Worm (Caenorhabditis elegans) whole organism, young adult: ENCODE data around the gene H04M03.3.

ENCODE experiments used
- C17E4.6 ChIP-seq: fragments of 200-800 bp; sonication (Bioruptor generic); IDR thresholded peaks from 2 replicates; pipeline ENCODE4 v1.3.6; 2022; ENCODE audit warnings: missing genetic modification reagents, missing genetic modification characterization, missing compliant biosample characterization
- D2030.7 ChIP-seq: fragments of 200-800 bp; sonication (Bioruptor generic); IDR thresholded peaks from 2 replicates; pipeline ENCODE4 v1.3.6; 2022; ENCODE audit warnings: missing genetic modification reagents, missing genetic modification characterization, missing compliant biosample characterization
- F52B5.7 ChIP-seq: sonication (generic microtip); optimal IDR thresholded peaks from 2 replicates; lab custom pipeline; 2016; ENCODE audit warnings: mild to moderate bottlenecking, missing genetic modification characterization, missing compliant biosample characterization
- F55B11.4 ChIP-seq: sonication (generic microtip); optimal IDR thresholded peaks from 2 replicates; lab custom pipeline; 2016; ENCODE audit warnings: missing compliant biosample characterization, missing genetic modification characterization, borderline replicate concordance; ENCODE audit not compliant: insufficient read depth
- F57A8.1 ChIP-seq: fragments of 200-800 bp; sonication (Bioruptor generic); optimal IDR thresholded peaks from 2 replicates; lab custom pipeline; 2018; ENCODE audit warnings: mild to moderate bottlenecking, missing genetic modification characterization, moderate library complexity, missing compliant biosample characterization
- K11D2.4 ChIP-seq: fragments of 200-800 bp; sonication (Bioruptor generic); IDR thresholded peaks from 2 replicates; pipeline ENCODE4 v1.3.6; 2022; ENCODE audit warnings: missing genetic modification reagents, missing genetic modification characterization, missing compliant biosample characterization
- K12H6.12 ChIP-seq: fragments of 200-800 bp; sonication (Bioruptor generic); optimal IDR thresholded peaks from 2 replicates; lab custom pipeline; 2018; ENCODE audit warnings: mild to moderate bottlenecking, missing genetic modification characterization, missing compliant biosample characterization
- Y53G8AR.9 ChIP-seq: fragments of 200-800 bp; sonication (Bioruptor generic); conservative IDR thresholded peaks from 2 replicates; pipeline ENCODE4 v1.3.6; 2022; ENCODE audit warnings: missing genetic modification reagents, missing genetic modification characterization, missing compliant biosample characterization
- ama-1 ChIP-seq, 3 experiments: fragments of 150-350 bp in 1 of 3; sonication (generic microtip) in 2 of 3; optimal IDR thresholded peaks; 2 replicates each; lab custom pipeline; 2014 to 2018; ENCODE audit warnings: missing biosample characterization in 2 of 3, missing genetic modification characterization in 2 of 3, missing genetic modification reagents in 2 of 3
- attf-5 ChIP-seq: fragments of 200-800 bp; sonication (Bioruptor generic); optimal IDR thresholded peaks from 2 replicates; lab custom pipeline; 2018; ENCODE audit warnings: mild to moderate bottlenecking, missing genetic modification characterization, missing compliant biosample characterization
- attf-6 ChIP-seq: fragments of 200-800 bp; sonication (Bioruptor generic); IDR thresholded peaks from 2 replicates; pipeline ENCODE4 v1.3.6; 2022; ENCODE audit warnings: missing genetic modification reagents, missing genetic modification characterization, missing compliant biosample characterization
- ceh-58 ChIP-seq: fragments of 200-800 bp; sonication (Bioruptor generic); IDR thresholded peaks from 2 replicates; pipeline ENCODE4 v1.3.6; 2022; ENCODE audit warnings: missing genetic modification characterization, missing compliant biosample characterization
- chd-7 ChIP-seq: sonication (generic microtip); optimal IDR thresholded peaks from 2 replicates; lab custom pipeline; 2016; ENCODE audit warnings: mild to moderate bottlenecking, missing genetic modification characterization, moderate library complexity, missing compliant biosample characterization
- dpl-1 ChIP-seq: fragments of 150-350 bp; optimal IDR thresholded peaks from 2 replicates; lab custom pipeline; 2014; ENCODE audit warnings: missing biosample characterization, missing genetic modification reagents, missing genetic modification characterization
- efl-1 ChIP-seq: fragments of 150-350 bp; optimal IDR thresholded peaks from 2 replicates; lab custom pipeline; 2014; ENCODE audit warnings: missing biosample characterization, missing genetic modification reagents, missing genetic modification characterization
- egl-18 ChIP-seq: fragments of 200-800 bp; sonication (Bioruptor generic); IDR thresholded peaks from 2 replicates; pipeline ENCODE4 v1.3.6; 2022; ENCODE audit warnings: missing genetic modification reagents, missing genetic modification characterization, missing compliant biosample characterization
- egrh-3 ChIP-seq: fragments of 200-800 bp; sonication (Bioruptor generic); IDR thresholded peaks from 2 replicates; pipeline ENCODE4 v1.3.6; 2022; ENCODE audit warnings: missing genetic modification reagents, missing genetic modification characterization, missing compliant biosample characterization
- gei-17 ChIP-seq: fragments of 200-800 bp; sonication (Bioruptor generic); optimal IDR thresholded peaks from 2 replicates; lab custom pipeline; 2018; ENCODE audit warnings: mild to moderate bottlenecking, missing genetic modification characterization, missing compliant biosample characterization
- hmg-1.2 ChIP-seq: fragments of 200-800 bp; sonication (Bioruptor generic); IDR thresholded peaks from 2 replicates; pipeline ENCODE4 v1.3.6; 2022; ENCODE audit warnings: missing genetic modification reagents, missing genetic modification characterization, missing compliant biosample characterization
- hmg-20 ChIP-seq: fragments of 200-800 bp; sonication (Bioruptor generic); IDR thresholded peaks from 2 replicates; pipeline ENCODE4 v1.3.6; 2022; ENCODE audit warnings: missing genetic modification reagents, missing genetic modification characterization, missing compliant biosample characterization
- hsf-1 ChIP-seq: fragments of 200-800 bp; sonication (Bioruptor generic); IDR thresholded peaks from 2 replicates; pipeline ENCODE4 v1.3.6; 2022; ENCODE audit warnings: missing genetic modification reagents, missing genetic modification characterization, missing compliant biosample characterization
- let-526 ChIP-seq: fragments of 200-800 bp; sonication (Bioruptor generic); IDR thresholded peaks from 2 replicates; pipeline ENCODE4 v1.3.6; 2022; ENCODE audit warnings: missing genetic modification reagents, missing genetic modification characterization, missing compliant biosample characterization
- madf-8 ChIP-seq: fragments of 200-800 bp; sonication (Bioruptor generic); conservative IDR thresholded peaks from 2 replicates; pipeline ENCODE4 v1.3.6; 2022; ENCODE audit warnings: missing genetic modification reagents, missing genetic modification characterization, missing compliant biosample characterization
- nfya-1 ChIP-seq: sonication (generic microtip); optimal IDR thresholded peaks from 2 replicates; lab custom pipeline; 2017; ENCODE audit warnings: antibody characterized with exemption, missing compliant biosample characterization, missing genetic modification characterization, borderline replicate concordance; ENCODE audit not compliant: insufficient read depth
- nhr-120 ChIP-seq: fragments of 200-800 bp; sonication (Bioruptor generic); IDR thresholded peaks from 2 replicates; pipeline ENCODE4 v1.3.6; 2022; ENCODE audit warnings: missing genetic modification characterization, missing compliant biosample characterization
- nhr-179 ChIP-seq: sonication (generic microtip); optimal IDR thresholded peaks from 2 replicates; lab custom pipeline; 2016; ENCODE audit warnings: mild to moderate bottlenecking, missing genetic modification characterization, missing compliant biosample characterization
- rec-8 ChIP-seq, 2 experiments: sonication (generic microtip); optimal IDR thresholded peaks; 2 replicates each; lab custom pipeline; 2016; ENCODE audit warnings: mild to moderate bottlenecking in 2 of 2, missing genetic modification characterization in 2 of 2, missing genetic modification reagents in 2 of 2, missing genotype in 2 of 2, missing biosample characterization in 1 of 2, missing compliant biosample characterization in 1 of 2, moderate library complexity in 1 of 2
- repo-1 ChIP-seq: sonication (generic microtip); optimal IDR thresholded peaks from 2 replicates; lab custom pipeline; 2017; ENCODE audit warnings: mild to moderate bottlenecking, missing genetic modification characterization, missing compliant biosample characterization
- rpc-1 ChIP-seq, 2 experiments: fragments of 150-350 bp in 1 of 2; sonication (generic microtip) in 1 of 2; optimal IDR thresholded peaks; 2 replicates each; lab custom pipeline; 2014 to 2018; ENCODE audit warnings: missing biosample characterization in 1 of 2, missing genetic modification characterization in 1 of 2, missing genetic modification reagents in 1 of 2, missing genotype in 1 of 2
- snpc-1.3 ChIP-seq: sonication (generic microtip); optimal IDR thresholded peaks from 2 replicates; lab custom pipeline; 2017; ENCODE audit warnings: missing genetic modification characterization, mild to moderate bottlenecking, missing compliant biosample characterization, antibody characterized with exemption, moderate library complexity, missing genotype, missing genetic modification reagents; ENCODE audit not compliant: insufficient read depth
- snpc-4 ChIP-seq, 5 experiments: fragments of 150-350 bp in 1 of 5; sonication (generic microtip) in 4 of 5; optimal IDR thresholded peaks; 2 replicates each; lab custom pipeline; 2014 to 2018; ENCODE audit warnings: missing genetic modification characterization in 5 of 5, missing biosample characterization in 3 of 5, antibody characterized with exemption in 2 of 5, mild to moderate bottlenecking in 2 of 5, missing compliant biosample characterization in 2 of 5, missing genotype in 2 of 5, moderate library complexity in 2 of 5, missing genetic modification reagents in 1 of 5
- sptf-2 ChIP-seq: fragments of 200-800 bp; sonication (Bioruptor generic); optimal IDR thresholded peaks from 2 replicates; lab custom pipeline; 2018; ENCODE audit warnings: mild to moderate bottlenecking, missing genetic modification characterization, missing compliant biosample characterization
- tbp1 ChIP-seq: fragments of 200-800 bp; sonication (Bioruptor generic); optimal IDR thresholded peaks from 2 replicates; lab custom pipeline; 2018; ENCODE audit warnings: mild to moderate bottlenecking, missing genetic modification characterization, missing compliant biosample characterization
- tlf-1 ChIP-seq: fragments of 200-800 bp; sonication (Bioruptor generic); optimal IDR thresholded peaks from 2 replicates; lab custom pipeline; 2018; ENCODE audit warnings: mild to moderate bottlenecking, missing genetic modification characterization, missing compliant biosample characterization

H04M03.3 gene

ce11 chrIV:5930345-5930744 lies 39.0 kb downstream of the H04M03.3 start, which contains the start of gene lin-33:
lin-33 (plus strand) TSS chrIV:5930645.
- TF ChIP-seq hsf-1 (GFP tag; lab: Robert Waterston, UW) (no peak), rec-8 (tag; optimal IDR thresholded peaks at IDR 0.05; lab: Kevin White, UChicago) (no peak), ceh-58 (GFP tag; lab: Robert Waterston, UW) (no peak), nhr-120 (GFP tag; lab: Robert Waterston, UW) (no peak), attf-6 (GFP tag; lab: Robert Waterston, UW) (no peak), K12H6.12 (tag; lab: Kevin White, UChicago) (no peak), efl-1 (GFP tag; lab: Kevin White, UChicago) (no peak), sptf-2 (GFP tag; lab: Kevin White, UChicago) (no peak), attf-5 (GFP tag; lab: Kevin White, UChicago) (no peak), nfya-1 (tag; lab: Kevin White, UChicago) (no peak)

DNA sequence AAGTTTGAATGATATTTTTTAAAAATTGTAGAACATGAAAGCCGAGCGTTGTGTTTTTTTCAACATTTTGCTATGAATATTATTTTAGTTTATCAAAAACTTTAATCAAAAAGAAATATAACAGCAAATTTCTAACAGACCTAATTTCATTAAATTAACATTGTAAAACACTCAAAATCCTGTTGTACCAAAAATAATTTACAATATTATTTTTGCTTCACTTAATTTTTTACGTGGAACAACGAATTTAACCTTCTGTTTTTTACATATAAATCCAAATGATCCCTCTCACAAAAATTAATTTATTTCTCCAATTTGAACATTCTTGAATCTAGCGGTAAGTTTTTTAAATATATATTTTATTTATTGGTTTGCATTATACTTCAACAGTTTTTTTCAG lies 42.7 kb downstream of the H04M03.3 start, which contains the start of gene H32C10.1:
Gene H32C10.1, plus strand, starts transcription at position 301 of the 400 bp plus-strand sequence.
- no peak for TF ChIP-seq F55B11.4
- TF ChIP-seq tlf-1 (GFP tag; lab: Kevin White, UChicago): no peak
- TF ChIP-seq hsf-1 (GFP tag; lab: Robert Waterston, UW): no peak
- TF ChIP-seq D2030.7: no peak
- no peak for TF ChIP-seq snpc-1.3
- no peak for TF ChIP-seq hmg-20 (GFP tag; lab: Robert Waterston, UW)
- TF ChIP-seq tbp1 (GFP tag; lab: Kevin White, UChicago): no peak
- TF ChIP-seq rec-8 (tag; optimal IDR thresholded peaks at IDR 0.05; lab: Kevin White, UChicago): no peak
- TF ChIP-seq egrh-3: no peak
- TF ChIP-seq rpc-1 (optimal IDR thresholded peaks at IDR 0.05; lab: Kevin White, UChicago): no peak
- no peak for TF ChIP-seq rpc-1 (tag; optimal IDR thresholded peaks at IDR 0.05; lab: Kevin White, UChicago)
- TF ChIP-seq hmg-1.2: no peak
- TF ChIP-seq attf-5 (GFP tag; lab: Kevin White, UChicago): no peak
- no peak for TF ChIP-seq F57A8.1
- TF ChIP-seq efl-1 (GFP tag; lab: Kevin White, UChicago): no peak
- no peak for TF ChIP-seq gei-17
- no peak for TF ChIP-seq attf-6 (GFP tag; lab: Robert Waterston, UW)
- no peak for TF ChIP-seq C17E4.6 (GFP tag; lab: Robert Waterston, UW)
- no peak for TF ChIP-seq let-526 (GFP tag; lab: Robert Waterston, UW)
- TF ChIP-seq dpl-1 (GFP tag; lab: Kevin White, UChicago): no peak
- TF ChIP-seq madf-8 (GFP tag; lab: Robert Waterston, UW): no peak

- peak; percentile 42 for TF ChIP-seq repo-1 (tag; lab: Kevin White, UChicago)
- TF ChIP-seq egl-18 (GFP tag; lab: Robert Waterston, UW): no peak
- TF ChIP-seq chd-7 (tag; lab: Kevin White, UChicago): peak; percentile 48
- TF ChIP-seq snpc-4 (GFP tag; optimal IDR thresholded peaks at IDR 0.05; lab: Kevin White, UChicago): no peak
- peak in 1 of 4 experiments; percentile 62 for TF ChIP-seq snpc-4 (tag; optimal IDR thresholded peaks at IDR 0.05; lab: Kevin White, UChicago)
- no peak for TF ChIP-seq nhr-179 (tag; lab: Kevin White, UChicago)
- no peak for TF ChIP-seq ama-1 (optimal IDR thresholded peaks at IDR 0.05; lab: Kevin White, UChicago)
- TF ChIP-seq ama-1 (GFP tag; optimal IDR thresholded peaks at IDR 0.05; lab: Kevin White, UChicago): no peak
- TF ChIP-seq Y53G8AR.9: 0 out of 2 replicates have a peak, but pooled peaks have one; percentile 49
- TF ChIP-seq F52B5.7 (tag; lab: Kevin White, UChicago): peak; percentile 49
- no peak for TF ChIP-seq K11D2.4
- TF ChIP-seq, all 124 proteins: peak for 5
Observed at ce11 chrIV:5937106-5937505, 45.7 kb downstream of the H04M03.3 start.
